Worm (Caenorhabditis elegans) whole organism, midembryonic: ENCODE data around the gene srbc-31.

Source experiments
- T22C8.4 ChIP-seq: fragments of 200-800 bp; sonication (Bioruptor generic); IDR thresholded peaks from 2 replicates; pipeline ENCODE4 v1.3.6; 2022; ENCODE audit warnings: missing genetic modification characterization, missing compliant biosample characterization
- cog-1 ChIP-seq: sonication (generic microtip); optimal IDR thresholded peaks from 2 replicates; lab custom pipeline; 2016; ENCODE audit warnings: missing genetic modification characterization, missing compliant biosample characterization
- flt-1 ChIP-seq: fragments of 200-800 bp; sonication (Bioruptor generic); IDR thresholded peaks from 2 replicates; pipeline ENCODE4 v1.3.6; 2022; ENCODE audit warnings: missing genetic modification characterization, missing compliant biosample characterization
- klf-2 ChIP-seq: fragments of 200-800 bp; sonication (Bioruptor generic); conservative IDR thresholded peaks from 2 replicates; pipeline ENCODE4 v1.3.6; 2022; ENCODE audit warnings: missing genetic modification reagents, missing genetic modification characterization, missing compliant biosample characterization
- med-1 ChIP-seq: sonication (generic microtip); optimal IDR thresholded peaks from 2 replicates; lab custom pipeline; 2017; ENCODE audit warnings: missing genetic modification characterization, mild to moderate bottlenecking, missing compliant biosample characterization, antibody characterized with exemption, missing genetic modification reagents; ENCODE audit not compliant: insufficient read depth
- ref-1 ChIP-seq: fragments of 200-800 bp; sonication (Bioruptor generic); conservative IDR thresholded peaks from 2 replicates; pipeline ENCODE4 v1.3.6; 2022; ENCODE audit warnings: missing genetic modification reagents, missing genetic modification characterization, missing compliant biosample characterization
- tab-1 ChIP-seq: fragments of 200-800 bp; sonication (Bioruptor generic); IDR thresholded peaks from 2 replicates; pipeline ENCODE4 v1.3.6; 2022; ENCODE audit warnings: missing genetic modification characterization, missing compliant biosample characterization
- ztf-23 ChIP-seq: fragments of 200-800 bp; sonication (Bioruptor generic); IDR thresholded peaks from 2 replicates; pipeline ENCODE4 v1.3.6; 2022; ENCODE audit warnings: missing genetic modification reagents, missing genetic modification characterization, missing compliant biosample characterization
- ztf-29 ChIP-seq: fragments of 200-800 bp; sonication (Bioruptor generic); IDR thresholded peaks from 2 replicates; pipeline ENCODE4 v1.3.6; 2022; ENCODE audit warnings: missing genetic modification reagents, missing genetic modification characterization, missing compliant biosample characterization

DNA sequence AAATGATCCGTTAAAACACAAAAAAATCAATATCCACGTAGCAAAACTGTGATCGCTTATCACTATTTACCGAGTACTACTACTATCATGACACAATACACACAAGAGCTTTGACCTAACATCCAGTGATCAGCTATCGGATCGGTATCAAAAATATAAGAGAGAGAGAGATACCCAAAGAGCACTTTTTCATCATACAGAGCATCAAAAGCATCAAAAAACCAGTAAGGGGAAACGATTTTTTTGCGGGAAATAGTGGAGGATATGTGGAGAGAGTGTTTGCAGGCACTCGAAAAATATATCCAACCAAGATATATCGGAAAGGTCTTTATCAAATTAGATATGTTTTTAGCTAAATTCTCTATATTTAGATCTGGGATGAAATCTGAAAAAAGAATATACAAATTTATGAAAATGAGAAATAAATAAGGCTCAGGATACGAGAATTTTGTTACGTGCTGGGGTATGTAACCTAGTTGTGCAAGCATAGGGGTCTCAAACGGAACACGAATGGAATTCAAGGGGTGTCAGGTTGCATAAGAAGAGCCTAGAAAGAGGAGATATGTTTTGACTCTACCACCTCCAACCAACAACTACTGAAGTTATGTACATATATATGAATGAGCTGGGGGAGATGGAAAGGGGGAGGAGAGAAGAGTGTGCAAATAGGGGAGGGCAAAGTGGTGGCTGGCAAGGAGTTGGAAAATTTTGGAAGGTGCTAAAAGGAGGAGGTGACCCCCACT, 32.1 kb downstream of the srbc-31 start:
- no peak for TF ChIP-seq ztf-29 (GFP tag; lab: Robert Waterston, UW)
- TF ChIP-seq klf-2 (GFP tag; lab: Robert Waterston, UW), result no peak
- no peak for TF ChIP-seq tab-1
- no peak for TF ChIP-seq med-1 (GFP tag; lab: Kevin White, UChicago)
- no peak for TF ChIP-seq flt-1 (GFP tag; lab: Robert Waterston, UW)
- TF ChIP-seq ref-1 (GFP tag; lab: Robert Waterston, UW), result no peak
- no peak for TF ChIP-seq ztf-23 (GFP tag; lab: Robert Waterston, UW)
- TF ChIP-seq cog-1, result no peak
- TF ChIP-seq T22C8.4, result no peak
